Fruit fly (Drosophila melanogaster) whole organism: ENCODE measurements around the gene CCT2.

Experiments used
- CG8478 ChIP-seq: fragments of >200 bp; optimal IDR thresholded peaks from 2 replicates; lab custom pipeline; 2018; ENCODE audit warnings: inconsistent platforms
- Dll ChIP-seq: fragments of >200 bp; optimal IDR thresholded peaks from 2 replicates; lab custom pipeline; 2017
- EcR ChIP-seq, 2 experiments: fragments of >200 bp; optimal IDR thresholded peaks; 2 replicates each; lab custom pipeline; 2017; ENCODE audit warnings: missing biosample characterization in 2 of 2, missing genetic modification characterization in 2 of 2, missing genetic modification reagents in 2 of 2
- pan ChIP-seq: fragments of >200 bp; optimal IDR thresholded peaks from 2 replicates; lab custom pipeline; 2017
- psq ChIP-seq: fragments of >200 bp; optimal IDR thresholded peaks from 2 replicates; lab custom pipeline; 2017
- usp ChIP-seq: fragments of >200 bp; optimal IDR thresholded peaks from 2 replicates; lab custom pipeline; 2017; ENCODE audit warnings: missing biosample characterization, missing genetic modification characterization, mixed read lengths

The CCT2 gene

DNA sequence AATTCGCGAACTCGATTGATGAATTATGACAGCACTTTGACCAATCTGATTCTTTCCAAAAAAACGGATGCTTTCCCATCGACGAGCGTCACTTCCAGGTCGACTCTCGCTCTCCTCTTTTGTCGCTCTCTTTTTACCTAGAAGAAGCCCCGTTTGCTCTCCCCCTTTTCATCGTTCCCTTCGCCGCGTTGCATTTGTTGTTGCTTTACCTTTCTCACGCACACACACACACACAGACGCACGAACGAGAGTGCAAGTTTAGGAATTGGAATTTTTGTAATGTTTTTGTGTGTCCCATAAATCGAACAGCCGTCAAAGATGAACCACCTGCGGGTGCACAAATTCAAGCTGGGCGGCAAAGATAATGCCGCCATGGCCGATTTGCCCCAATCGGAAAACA, 40.4 kb upstream of the CCT2 start:
- TF ChIP-seq psq (no peak), EcR (GFP tag; optimal IDR thresholded peaks at IDR 0.05; lab: Kevin White, UChicago) (no peak), pan (lab: Kevin White, UChicago) (no peak), usp (GFP tag; lab: Kevin White, UChicago) (no peak), Dll (lab: Kevin White, UChicago) (no peak), CG8478 (lab: Kevin White, UChicago) (no peak)

DNA sequence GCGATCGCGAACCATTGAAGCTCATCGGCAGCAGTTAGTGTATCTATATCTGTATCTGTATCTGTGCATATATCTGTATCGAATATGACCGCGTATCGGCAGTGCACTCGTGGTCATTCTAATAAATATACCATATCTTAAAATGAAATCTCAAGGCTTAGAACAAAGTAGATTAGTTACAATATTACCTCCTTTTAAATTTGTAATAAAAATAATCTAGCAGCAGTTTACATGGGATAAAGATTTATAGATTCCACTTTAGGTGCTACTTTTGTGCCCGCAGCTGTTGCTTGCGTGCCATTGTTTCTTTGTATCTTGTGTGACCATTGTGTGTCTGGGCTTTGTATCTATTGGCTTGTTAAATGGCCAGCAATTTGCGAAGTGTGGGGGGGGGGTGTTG, 29.2 kb upstream of the CCT2 start:
- no peak for TF ChIP-seq Dll (lab: Kevin White, UChicago)
- TF ChIP-seq usp (GFP tag; lab: Kevin White, UChicago): no peak

dm6 chrX:9061299-9061698, 28.0 kb upstream of the CCT2 start:
- TF ChIP-seq EcR (GFP tag; optimal IDR thresholded peaks at IDR 0.05; lab: Kevin White, UChicago) (no peak), usp (GFP tag; lab: Kevin White, UChicago) (no peak), Dll (lab: Kevin White, UChicago) (no peak), psq (no peak), CG8478 (lab: Kevin White, UChicago) (no peak), pan (lab: Kevin White, UChicago) (no peak)

dm6 chrX:9062665-9063064, 26.6 kb upstream of the CCT2 start:
- TF ChIP-seq CG8478 (lab: Kevin White, UChicago): no peak
- no peak for TF ChIP-seq pan (lab: Kevin White, UChicago)
- TF ChIP-seq psq: no peak
- TF ChIP-seq usp (GFP tag; lab: Kevin White, UChicago): no peak
- TF ChIP-seq Dll (lab: Kevin White, UChicago): no peak
- no peak for TF ChIP-seq EcR (GFP tag; optimal IDR thresholded peaks at IDR 0.05; lab: Kevin White, UChicago)

DNA sequence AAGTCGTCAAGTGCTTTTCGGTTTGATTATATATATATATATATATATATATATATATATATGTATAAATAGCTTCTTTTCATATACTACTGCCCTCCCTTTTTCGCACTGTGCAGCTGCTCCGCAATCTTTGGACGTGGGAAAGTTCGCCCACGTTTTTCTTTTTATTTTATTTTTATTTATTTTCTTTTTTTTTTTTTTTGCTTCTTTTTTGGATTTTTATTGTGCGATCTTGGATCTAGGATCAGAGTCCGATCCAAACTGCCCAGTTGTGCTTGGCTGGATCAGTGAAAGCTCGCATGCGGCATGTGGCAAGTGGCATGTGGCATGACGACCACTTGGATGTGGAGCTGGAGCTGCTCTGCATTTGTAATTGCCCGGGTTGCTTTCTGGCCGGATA, 25.9 kb upstream of the CCT2 start:
- TF ChIP-seq CG8478 (lab: Kevin White, UChicago) (no peak), pan (lab: Kevin White, UChicago) (no peak), EcR (GFP tag; optimal IDR thresholded peaks at IDR 0.05; lab: Kevin White, UChicago) (no peak), usp (GFP tag; lab: Kevin White, UChicago) (no peak), Dll (lab: Kevin White, UChicago) (no peak), psq (no peak)

DNA sequence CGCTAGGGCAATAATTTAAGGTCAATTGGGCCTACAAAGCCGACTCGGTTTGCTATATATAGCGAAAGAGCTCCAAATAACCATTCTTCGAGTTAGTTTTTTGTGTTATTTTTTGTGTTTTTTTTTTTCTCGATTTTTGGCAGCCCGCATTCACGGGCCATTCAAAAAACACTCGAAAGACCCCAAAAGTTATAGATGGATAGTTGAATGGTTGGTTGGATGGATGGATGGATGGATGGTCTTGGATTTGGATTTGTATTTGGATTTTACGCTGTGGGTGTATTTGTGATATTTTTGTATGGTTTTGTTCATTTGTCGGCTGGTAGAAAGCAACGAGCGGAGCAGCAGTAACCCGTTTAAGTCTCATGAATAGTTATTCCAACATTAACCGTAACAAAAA, 25.3 kb upstream of the CCT2 start:
- TF ChIP-seq psq (no peak), CG8478 (lab: Kevin White, UChicago) (no peak)

DNA sequence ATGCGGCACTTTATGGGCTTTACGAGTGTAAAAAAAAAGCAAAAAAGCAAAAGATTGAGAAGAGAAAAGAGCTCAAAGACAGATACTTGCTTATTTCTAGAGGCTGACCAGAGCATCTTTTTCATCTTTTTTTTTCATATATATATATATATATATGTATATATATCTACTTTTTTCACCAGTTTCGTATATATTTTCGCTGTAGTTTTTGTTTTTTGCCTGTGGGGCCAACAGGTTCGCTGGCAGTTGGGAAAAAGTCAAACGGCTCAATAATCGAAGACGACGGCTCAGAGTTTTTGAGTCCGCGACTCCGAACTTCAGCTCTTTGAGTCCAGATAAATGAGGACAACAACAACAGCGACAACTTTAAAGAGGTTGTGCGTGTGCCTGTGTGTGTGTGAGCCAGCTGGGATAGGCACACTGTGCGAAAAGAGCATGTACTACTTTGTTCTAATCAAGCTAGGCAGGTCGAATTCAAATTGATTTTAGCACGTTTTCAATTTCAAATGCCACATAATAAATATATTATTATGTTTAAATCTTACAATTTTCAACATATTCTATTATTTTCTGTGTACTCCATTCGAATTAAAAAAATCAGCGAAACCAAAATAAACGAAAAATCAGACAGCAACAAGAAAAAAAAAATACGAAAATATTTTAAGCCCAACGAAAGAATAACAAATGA, 22.4 kb upstream of the CCT2 start:
- TF ChIP-seq Dll (lab: Kevin White, UChicago): no peak
- TF ChIP-seq CG8478 (lab: Kevin White, UChicago): no peak
- no peak for TF ChIP-seq pan (lab: Kevin White, UChicago)
- no peak for TF ChIP-seq usp (GFP tag; lab: Kevin White, UChicago)
- no peak for TF ChIP-seq psq
- TF ChIP-seq EcR (GFP tag; optimal IDR thresholded peaks at IDR 0.05; lab: Kevin White, UChicago): no peak

- TF ChIP-seq Dll (lab: Kevin White, UChicago) (no peak), CG8478 (lab: Kevin White, UChicago) (no peak), pan (lab: Kevin White, UChicago) (no peak), usp (GFP tag; lab: Kevin White, UChicago) (no peak)
Observed at dm6 chrX:9067754-9068477, 21.4 kb upstream of the CCT2 start, which contains the start of gene CG15365. Gene CG15365 (minus strand): TSS chrX:9067983.

DNA sequence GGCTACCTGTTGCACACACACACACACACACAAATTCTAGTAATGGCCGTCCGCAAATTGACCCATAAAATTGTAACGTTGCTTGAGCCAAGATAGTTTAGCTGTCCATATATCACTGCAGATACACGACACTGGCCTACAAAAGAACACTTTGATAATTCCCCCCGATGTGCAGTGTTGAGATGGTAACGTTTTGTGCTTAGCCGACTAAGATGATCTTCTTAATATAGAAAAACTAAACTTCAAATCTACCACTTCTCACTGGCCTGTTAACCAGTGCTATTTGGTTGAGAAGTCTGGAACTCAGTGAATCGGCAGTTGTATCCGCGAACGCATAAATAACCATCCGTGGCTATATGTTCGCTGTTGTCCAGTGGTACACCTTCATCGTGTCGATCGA, 20.5 kb upstream of the CCT2 start:
- no peak for TF ChIP-seq Dll (lab: Kevin White, UChicago)
- TF ChIP-seq psq: no peak
- TF ChIP-seq CG8478 (lab: Kevin White, UChicago): no peak
- no peak for TF ChIP-seq EcR (GFP tag; optimal IDR thresholded peaks at IDR 0.05; lab: Kevin White, UChicago)
- no peak for TF ChIP-seq usp (GFP tag; lab: Kevin White, UChicago)
- TF ChIP-seq pan (lab: Kevin White, UChicago): no peak

DNA sequence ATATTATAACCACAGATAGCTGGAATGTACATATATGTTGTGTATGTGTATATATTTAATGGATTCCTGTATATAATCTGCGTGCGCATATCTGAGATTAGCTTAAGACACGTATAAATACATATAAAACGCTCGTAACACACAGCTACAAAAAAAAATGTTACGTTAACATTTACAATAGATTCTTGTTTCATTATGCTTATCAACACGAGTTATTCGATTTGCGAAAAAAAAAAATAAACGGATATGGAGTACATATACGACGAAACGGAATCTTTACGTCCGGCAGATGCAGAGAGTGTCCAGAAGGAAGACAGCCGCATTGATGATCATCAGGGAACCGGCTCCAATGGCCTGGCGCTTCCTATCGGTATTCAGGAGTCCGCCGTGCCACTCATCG, 18.0 kb upstream of the CCT2 start, which contains the start of gene CG10970:
TSS of gene CG10970 (minus strand) at position 101 of the 400 bp plus-strand sequence.
- TF ChIP-seq CG8478 (lab: Kevin White, UChicago): no peak
- no peak for TF ChIP-seq EcR (GFP tag; optimal IDR thresholded peaks at IDR 0.05; lab: Kevin White, UChicago)
- TF ChIP-seq Dll (lab: Kevin White, UChicago): no peak
- TF ChIP-seq usp (GFP tag; lab: Kevin White, UChicago): no peak
- no peak for TF ChIP-seq psq
- TF ChIP-seq pan (lab: Kevin White, UChicago): no peak

DNA sequence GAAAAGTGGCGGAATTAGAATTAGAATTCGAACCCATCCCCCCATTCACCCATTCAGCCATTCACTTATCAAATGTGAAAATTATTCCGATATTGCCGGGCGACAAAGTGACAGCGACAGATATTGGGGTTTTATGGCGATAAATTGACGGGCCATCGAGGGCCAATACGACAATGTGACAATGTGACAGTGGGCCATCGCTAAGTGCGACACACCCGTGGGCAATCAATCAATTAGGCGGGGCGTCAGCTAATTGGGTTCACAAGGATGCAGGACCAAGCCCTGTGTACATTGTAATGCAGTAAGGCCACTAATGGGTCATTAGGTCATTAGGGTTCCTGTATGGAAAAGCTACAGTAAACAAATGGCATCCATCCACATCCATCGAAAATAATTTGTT, 15.3 kb upstream of the CCT2 start:
- TF ChIP-seq psq (no peak), Dll (lab: Kevin White, UChicago) (no peak), CG8478 (lab: Kevin White, UChicago) (no peak), EcR (GFP tag; optimal IDR thresholded peaks at IDR 0.05; lab: Kevin White, UChicago) (no peak), usp (GFP tag; lab: Kevin White, UChicago) (no peak), pan (lab: Kevin White, UChicago) (no peak)
